Worm (Caenorhabditis elegans) whole organism, young adult: ENCODE results near the gene ippk-1.

Experiments
- B0261.1 ChIP-seq: sonication (generic microtip); optimal IDR thresholded peaks from 2 replicates; lab custom pipeline; 2016; ENCODE audit warnings: mild to moderate bottlenecking, missing genetic modification characterization, moderate library complexity, missing compliant biosample characterization
- B0336.3 ChIP-seq: fragments of 200-800 bp; sonication (Bioruptor generic); IDR thresholded peaks from 2 replicates; pipeline ENCODE4 v1.3.6; 2022; ENCODE audit warnings: missing genetic modification characterization, missing compliant biosample characterization
- C17E4.6 ChIP-seq: fragments of 200-800 bp; sonication (Bioruptor generic); IDR thresholded peaks from 2 replicates; pipeline ENCODE4 v1.3.6; 2022; ENCODE audit warnings: missing genetic modification reagents, missing genetic modification characterization, missing compliant biosample characterization
- F10E7.11 ChIP-seq: sonication (generic microtip); optimal IDR thresholded peaks from 2 replicates; lab custom pipeline; 2017; ENCODE audit warnings: mild to moderate bottlenecking, missing genetic modification characterization, moderate library complexity, missing compliant biosample characterization
- F33H1.4 ChIP-seq: fragments of 200-800 bp; sonication (Bioruptor generic); IDR thresholded peaks from 2 replicates; pipeline ENCODE4 v1.3.6; 2022; ENCODE audit warnings: missing genetic modification reagents, missing genetic modification characterization, missing compliant biosample characterization
- F52B5.7 ChIP-seq: sonication (generic microtip); optimal IDR thresholded peaks from 2 replicates; lab custom pipeline; 2016; ENCODE audit warnings: mild to moderate bottlenecking, missing genetic modification characterization, missing compliant biosample characterization
- K11D2.4 ChIP-seq: fragments of 200-800 bp; sonication (Bioruptor generic); IDR thresholded peaks from 2 replicates; pipeline ENCODE4 v1.3.6; 2022; ENCODE audit warnings: missing genetic modification reagents, missing genetic modification characterization, missing compliant biosample characterization
- T26A5.8 ChIP-seq: sonication (generic microtip); optimal IDR thresholded peaks from 2 replicates; lab custom pipeline; 2016; ENCODE audit warnings: missing genetic modification characterization, missing compliant biosample characterization
- Y56A3A.18 ChIP-seq: fragments of 200-800 bp; sonication (Bioruptor generic); IDR thresholded peaks from 2 replicates; pipeline ENCODE4 v1.3.6; 2022; ENCODE audit warnings: missing genetic modification reagents, missing genetic modification characterization, missing compliant biosample characterization
- Y67H2A.10 ChIP-seq: fragments of 200-800 bp; sonication (Bioruptor generic); conservative IDR thresholded peaks from 2 replicates; pipeline ENCODE4 v1.3.6; 2022; ENCODE audit warnings: missing genetic modification reagents, missing genetic modification characterization, missing compliant biosample characterization
- ZK185.1 ChIP-seq: sonication (generic microtip); optimal IDR thresholded peaks from 2 replicates; lab custom pipeline; 2016; ENCODE audit warnings: mild to moderate bottlenecking, missing genetic modification characterization, missing compliant biosample characterization; ENCODE audit not compliant: poor library complexity, severe bottlenecking
- ama-1 ChIP-seq, 3 experiments: fragments of 150-350 bp in 1 of 3; sonication (generic microtip) in 2 of 3; optimal IDR thresholded peaks; 2 replicates each; lab custom pipeline; 2014 to 2018; ENCODE audit warnings: missing biosample characterization in 2 of 3, missing genetic modification characterization in 2 of 3, missing genetic modification reagents in 2 of 3
- cebp-1 ChIP-seq, 2 experiments: fragments of 200-800 bp in 1 of 2; sonication (Bioruptor generic) in 1 of 2; sonication (generic microtip) in 1 of 2; IDR thresholded peaks in 1 of 2; optimal IDR thresholded peaks in 1 of 2; 2 replicates each; pipeline versions ENCODE4 v1.3.6 to Lab custom; 2017 to 2022; ENCODE audit warnings: missing compliant biosample characterization in 2 of 2, missing genetic modification characterization in 2 of 2, mild to moderate bottlenecking in 1 of 2, missing genetic modification reagents in 1 of 2, moderate library complexity in 1 of 2
- cebp-2 ChIP-seq: fragments of 200-800 bp; sonication (Bioruptor generic); IDR thresholded peaks from 2 replicates; pipeline ENCODE4 v1.3.6; 2022; ENCODE audit warnings: missing genetic modification characterization, missing compliant biosample characterization
- ceh-58 ChIP-seq: fragments of 200-800 bp; sonication (Bioruptor generic); IDR thresholded peaks from 2 replicates; pipeline ENCODE4 v1.3.6; 2022; ENCODE audit warnings: missing genetic modification characterization, missing compliant biosample characterization
- chd-7 ChIP-seq: sonication (generic microtip); optimal IDR thresholded peaks from 2 replicates; lab custom pipeline; 2016; ENCODE audit warnings: mild to moderate bottlenecking, missing genetic modification characterization, moderate library complexity, missing compliant biosample characterization
- dox-1 ChIP-seq: fragments of 200-800 bp; sonication (Bioruptor generic); IDR thresholded peaks from 2 replicates; pipeline ENCODE4 v1.3.6; 2022; ENCODE audit warnings: missing genetic modification reagents, missing genetic modification characterization, missing compliant biosample characterization
- dpff-1 ChIP-seq: sonication (generic microtip); optimal IDR thresholded peaks from 2 replicates; lab custom pipeline; 2017; ENCODE audit warnings: mild to moderate bottlenecking, missing genetic modification characterization, missing compliant biosample characterization
- efl-1 ChIP-seq: fragments of 150-350 bp; optimal IDR thresholded peaks from 2 replicates; lab custom pipeline; 2014; ENCODE audit warnings: missing biosample characterization, missing genetic modification reagents, missing genetic modification characterization
- egrh-3 ChIP-seq: fragments of 200-800 bp; sonication (Bioruptor generic); IDR thresholded peaks from 2 replicates; pipeline ENCODE4 v1.3.6; 2022; ENCODE audit warnings: missing genetic modification reagents, missing genetic modification characterization, missing compliant biosample characterization
- fkh-3 ChIP-seq: sonication (generic microtip); optimal IDR thresholded peaks from 2 replicates; lab custom pipeline; 2016; ENCODE audit warnings: mild to moderate bottlenecking, missing genetic modification characterization, missing compliant biosample characterization
- hmg-20 ChIP-seq: fragments of 200-800 bp; sonication (Bioruptor generic); IDR thresholded peaks from 2 replicates; pipeline ENCODE4 v1.3.6; 2022; ENCODE audit warnings: missing genetic modification reagents, missing genetic modification characterization, missing compliant biosample characterization
- let-607 ChIP-seq, 2 experiments: fragments of 200-800 bp in 1 of 2; sonication (Bioruptor generic) in 1 of 2; sonication (generic microtip) in 1 of 2; optimal IDR thresholded peaks; 2 replicates each; lab custom pipeline; 2016 to 2018; ENCODE audit warnings: mild to moderate bottlenecking in 2 of 2, missing compliant biosample characterization in 2 of 2, missing genetic modification characterization in 2 of 2, moderate library complexity in 2 of 2, missing genotype in 1 of 2
- lir-1 ChIP-seq: fragments of 200-800 bp; sonication (Bioruptor generic); conservative IDR thresholded peaks from 2 replicates; pipeline ENCODE4 v1.3.6; 2022; ENCODE audit warnings: missing genetic modification reagents, missing genetic modification characterization, missing compliant biosample characterization
- lsl-1 ChIP-seq: fragments of 200-800 bp; sonication (Bioruptor generic); optimal IDR thresholded peaks from 2 replicates; lab custom pipeline; 2018; ENCODE audit warnings: mild to moderate bottlenecking, missing genetic modification characterization, moderate library complexity, missing compliant biosample characterization
- madf-6 ChIP-seq: fragments of 200-800 bp; sonication (Bioruptor generic); IDR thresholded peaks from 2 replicates; pipeline ENCODE4 v1.3.6; 2022; ENCODE audit warnings: missing genetic modification reagents, missing genetic modification characterization, missing compliant biosample characterization
- mxl-1 ChIP-seq: sonication (generic microtip); optimal IDR thresholded peaks from 2 replicates; lab custom pipeline; 2016; ENCODE audit warnings: missing genetic modification characterization, missing compliant biosample characterization
- nfya-2 ChIP-seq: fragments of 200-800 bp; sonication (Bioruptor generic); IDR thresholded peaks from 2 replicates; pipeline ENCODE4 v1.3.6; 2022; ENCODE audit warnings: missing genetic modification reagents, missing genetic modification characterization, missing compliant biosample characterization
- nhr-80 ChIP-seq: sonication (generic microtip); optimal IDR thresholded peaks from 2 replicates; lab custom pipeline; 2016; ENCODE audit warnings: missing genetic modification characterization, missing compliant biosample characterization
- snpc-3.4 ChIP-seq: sonication (generic microtip); optimal IDR thresholded peaks from 2 replicates; lab custom pipeline; 2017; ENCODE audit warnings: missing genetic modification characterization, mild to moderate bottlenecking, missing compliant biosample characterization, antibody characterized with exemption, moderate library complexity, missing genotype, missing genetic modification reagents
- somi-1 ChIP-seq: fragments of 200-800 bp; sonication (Bioruptor generic); optimal IDR thresholded peaks from 2 replicates; lab custom pipeline; 2018; ENCODE audit warnings: mild to moderate bottlenecking, missing genetic modification characterization, missing compliant biosample characterization
- tbx-9 ChIP-seq: sonication (generic microtip); optimal IDR thresholded peaks from 2 replicates; lab custom pipeline; 2016; ENCODE audit warnings: borderline replicate concordance, missing genetic modification characterization, inconsistent platforms, missing compliant biosample characterization
- xnd-1 ChIP-seq: sonication (generic microtip); optimal IDR thresholded peaks from 2 replicates; lab custom pipeline; 2016; ENCODE audit warnings: missing genotype, missing genetic modification reagents, missing genetic modification characterization, missing compliant biosample characterization
- zim-3 ChIP-seq: sonication (generic microtip); optimal IDR thresholded peaks from 2 replicates; lab custom pipeline; 2017; ENCODE audit warnings: mild to moderate bottlenecking, missing genetic modification characterization, moderate library complexity, missing compliant biosample characterization
- ztf-28 ChIP-seq: fragments of 200-800 bp; sonication (Bioruptor generic); IDR thresholded peaks from 2 replicates; pipeline ENCODE4 v1.3.6; 2022; ENCODE audit warnings: missing genetic modification reagents, missing genetic modification characterization, missing compliant biosample characterization
- ztf-3 ChIP-seq: fragments of 200-800 bp; sonication (Bioruptor generic); optimal IDR thresholded peaks from 2 replicates; lab custom pipeline; 2018; ENCODE audit warnings: mild to moderate bottlenecking, missing genetic modification characterization, missing compliant biosample characterization
- ztf-6 ChIP-seq: fragments of 200-800 bp; sonication (Bioruptor generic); IDR thresholded peaks from 2 replicates; pipeline ENCODE4 v1.3.6; 2022; ENCODE audit warnings: missing genetic modification reagents, missing genetic modification characterization, missing compliant biosample characterization

The ippk-1 gene

DNA sequence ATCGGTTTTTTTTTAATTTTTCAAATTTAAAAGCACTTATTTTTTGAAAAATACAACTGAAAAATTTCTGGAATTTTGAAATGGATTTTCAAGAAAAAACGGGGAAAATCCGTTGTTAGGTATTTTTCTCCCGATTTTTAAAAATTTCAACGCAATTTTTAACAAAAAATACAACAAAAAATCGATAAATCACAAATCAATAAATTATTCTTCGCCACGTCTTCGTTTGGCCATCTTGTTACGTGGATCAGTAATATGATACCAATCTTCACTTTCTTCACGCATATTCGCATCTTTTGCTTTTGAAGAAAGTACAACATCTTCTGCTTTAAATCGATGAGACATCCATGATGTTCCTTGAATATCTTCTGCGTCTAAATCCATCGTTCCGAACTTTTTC is 14.0 kb upstream of the ippk-1 start:
- no peak for TF ChIP-seq K11D2.4
- no peak for TF ChIP-seq madf-6 (GFP tag; lab: Robert Waterston, UW)
- no peak for TF ChIP-seq nhr-80 (tag; lab: Kevin White, UChicago)
- TF ChIP-seq lir-1, result no peak
- no peak for TF ChIP-seq Y56A3A.18
- no peak for TF ChIP-seq efl-1
- no peak for TF ChIP-seq nfya-2 (GFP tag; lab: Robert Waterston, UW)
- no peak for TF ChIP-seq ama-1 (optimal IDR thresholded peaks at IDR 0.05; lab: Kevin White, UChicago)
- TF ChIP-seq ama-1 (GFP tag; optimal IDR thresholded peaks at IDR 0.05; lab: Kevin White, UChicago), result no peak
- TF ChIP-seq somi-1 (GFP tag; lab: Kevin White, UChicago), result no peak
- no peak for TF ChIP-seq tbx-9 (tag; lab: Kevin White, UChicago)
- TF ChIP-seq F52B5.7 (tag; lab: Kevin White, UChicago), result no peak
- TF ChIP-seq B0336.3 (GFP tag; lab: Robert Waterston, UW), result no peak
- TF ChIP-seq ztf-28 (GFP tag; lab: Robert Waterston, UW), result no peak
- TF ChIP-seq dpff-1 (tag; lab: Kevin White, UChicago), result no peak
- no peak for TF ChIP-seq C17E4.6 (GFP tag; lab: Robert Waterston, UW)
- no peak for TF ChIP-seq cebp-2 (GFP tag; lab: Robert Waterston, UW)
- TF ChIP-seq fkh-3, result no peak
- no peak for TF ChIP-seq ceh-58 (GFP tag; lab: Robert Waterston, UW)
- TF ChIP-seq hmg-20 (GFP tag; lab: Robert Waterston, UW), result no peak

DNA sequence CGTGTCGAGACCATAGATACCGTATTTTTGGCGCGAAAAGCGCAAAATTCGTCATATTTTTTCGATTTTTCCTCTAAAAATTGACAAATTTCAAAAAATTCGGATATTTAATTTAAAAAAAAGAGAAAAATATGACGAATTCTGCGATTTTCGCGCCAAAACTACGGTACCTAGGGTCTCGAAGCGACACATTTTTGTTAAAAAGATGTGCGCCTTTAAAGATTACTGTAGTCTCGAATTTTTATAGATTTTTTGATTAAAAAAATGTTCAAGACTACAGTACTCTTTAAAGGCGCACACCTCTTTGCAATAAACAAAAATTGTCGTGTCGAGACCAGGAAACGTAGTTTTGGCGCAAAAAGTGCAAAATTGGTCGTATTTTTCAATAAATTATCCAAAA is 6.6 kb upstream of the ippk-1 start:
- peak; percentile 55 for TF ChIP-seq F33H1.4
- no peak for TF ChIP-seq F10E7.11 (tag; lab: Kevin White, UChicago)
- no peak for TF ChIP-seq mxl-1 (tag; lab: Kevin White, UChicago)
- peak; percentile 20 for TF ChIP-seq efl-1
- no peak for TF ChIP-seq let-607 (tag; optimal IDR thresholded peaks at IDR 0.05; lab: Kevin White, UChicago)
- TF ChIP-seq egrh-3, result no peak
- no peak for TF ChIP-seq cebp-1 (GFP tag; IDR thresholded peaks at IDR 0.05; lab: Robert Waterston, UW)
- TF ChIP-seq cebp-1 (tag; optimal IDR thresholded peaks at IDR 0.05; lab: Kevin White, UChicago), result no peak
- no peak for TF ChIP-seq ZK185.1
- TF ChIP-seq snpc-3.4 (tag; lab: Kevin White, UChicago), result no peak
- TF ChIP-seq ztf-6 (GFP tag; lab: Robert Waterston, UW), result no peak
- TF ChIP-seq T26A5.8 (tag; lab: Kevin White, UChicago), result no peak
- peak; percentile 46; the same call in 1 of the 2 replicates for TF ChIP-seq madf-6 (GFP tag; lab: Robert Waterston, UW)
- peak; percentile 82 for TF ChIP-seq lsl-1 (GFP tag; lab: Kevin White, UChicago)
- peak; percentile 56 for TF ChIP-seq xnd-1 (tag; lab: Kevin White, UChicago)

ce11 chrII:12036516-12036915 is 6.2 kb upstream of the ippk-1 start, which contains the start of gene cyn-16:
cyn-16 (minus strand) TSS chrII:12036742.
- TF ChIP-seq zim-3 (tag; lab: Kevin White, UChicago) (no peak), fkh-3 (no peak), B0261.1 (tag; lab: Kevin White, UChicago) (no peak), ama-1 (optimal IDR thresholded peaks at IDR 0.05; lab: Kevin White, UChicago) (peak; percentile 32), ama-1 (GFP tag; optimal IDR thresholded peaks at IDR 0.05; lab: Kevin White, UChicago) (no peak), chd-7 (no peak), C17E4.6 (GFP tag; lab: Robert Waterston, UW) (no peak), cebp-1 (GFP tag; IDR thresholded peaks at IDR 0.05; lab: Robert Waterston, UW) (no peak), cebp-1 (tag; optimal IDR thresholded peaks at IDR 0.05; lab: Kevin White, UChicago) (peak; percentile 10), dox-1 (GFP tag; lab: Robert Waterston, UW) (no peak), ztf-3 (GFP tag; lab: Kevin White, UChicago) (no peak), Y67H2A.10 (no peak)
